Fruit fly (Drosophila melanogaster) Kc167 (cell line): ENCODE data around the gene CG8765.

Source experiments
- h ChIP-seq: fragments of >200 bp; optimal IDR thresholded peaks from 3 replicates; lab custom pipeline; 2018; ENCODE audit warnings: missing external identifiers
- insv ChIP-seq: fragments of >200 bp; optimal IDR thresholded peaks from 3 replicates; lab custom pipeline; 2018; ENCODE audit warnings: missing external identifiers
- psq ChIP-seq: fragments of >200 bp; optimal IDR thresholded peaks from 2 replicates; lab custom pipeline; 2017; ENCODE audit warnings: missing external identifiers
- ttk ChIP-seq: sonication (Bioruptor generic); optimal IDR thresholded peaks from 2 replicates; lab custom pipeline; 2017; ENCODE audit warnings: missing external identifiers

- TF ChIP-seq psq (lab: Kevin White, UChicago): no peak
- no peak for TF ChIP-seq h (lab: Kevin White, UChicago)
- no peak for TF ChIP-seq insv
- TF ChIP-seq ttk: no peak
Observed at dm6 chr3L:19635478-19635996, 51.6 kb downstream of the CG8765 start, which contains the start of gene wnd.
